Worm (Caenorhabditis elegans) whole organism, L1 larva: Measurements from ENCODE around the gene cyp-32B1.
A peak's percentile ranks its signal among the peaks of the same experiment; 100 is the strongest.

Experiments used
- ceh-63 ChIP-seq: fragments of 200-800 bp; sonication (Bioruptor generic); optimal IDR thresholded peaks from 2 replicates; lab custom pipeline; 2018; ENCODE audit warnings: mild to moderate bottlenecking, missing genetic modification characterization, missing compliant biosample characterization
- ceh-88 ChIP-seq: fragments of 200-800 bp; sonication (Bioruptor generic); IDR thresholded peaks from 2 replicates; pipeline ENCODE4 v1.3.6; 2022; ENCODE audit warnings: missing genetic modification characterization, missing compliant biosample characterization
- dpl-1 ChIP-seq, 3 experiments: fragments of 150-350 bp in 2 of 3; sonication (generic microtip) in 1 of 3; optimal IDR thresholded peaks; 2 replicates each; lab custom pipeline; 2014 to 2017; ENCODE audit warnings: missing biosample characterization in 3 of 3, missing genetic modification characterization in 3 of 3, missing genetic modification reagents in 3 of 3
- dsc-1 ChIP-seq: sonication (generic microtip); optimal IDR thresholded peaks from 2 replicates; lab custom pipeline; 2016; ENCODE audit warnings: mild to moderate bottlenecking, missing genetic modification characterization, missing compliant biosample characterization
- efl-1 ChIP-seq, 4 experiments: fragments of 150-350 bp; optimal IDR thresholded peaks in 3 of 4; peaks in 1 of 4; 1 replicate in 1 of 4; 2 replicates in 3 of 4; lab custom pipeline; 2014; ENCODE audit warnings: missing biosample characterization in 2 of 4, missing genetic modification characterization in 2 of 4, missing genetic modification reagents in 2 of 4
- efl-3 ChIP-seq: fragments of 200-800 bp; sonication (Bioruptor generic); optimal IDR thresholded peaks from 2 replicates; lab custom pipeline; 2018; ENCODE audit warnings: mild to moderate bottlenecking, missing genetic modification characterization, missing compliant biosample characterization
- elt-2 ChIP-seq: sonication (generic microtip); optimal IDR thresholded peaks from 2 replicates; lab custom pipeline; 2016; ENCODE audit warnings: missing genetic modification characterization, mild to moderate bottlenecking, inconsistent platforms, missing compliant biosample characterization, missing genetic modification reagents
- elt-3 ChIP-seq, 6 experiments: fragments of 150-350 bp in 1 of 6; sonication (generic microtip); optimal IDR thresholded peaks; 2 replicates each; lab custom pipeline; 2017 to 2018; ENCODE audit warnings: missing biosample characterization in 6 of 6, missing genetic modification characterization in 6 of 6, inconsistent platforms in 1 of 6
- fkh-8 ChIP-seq: sonication (generic microtip); optimal IDR thresholded peaks from 2 replicates; lab custom pipeline; 2016; ENCODE audit warnings: mild to moderate bottlenecking, missing genetic modification characterization, missing compliant biosample characterization
- fos-1 ChIP-seq: fragments of 150-350 bp; optimal IDR thresholded peaks from 2 replicates; lab custom pipeline; 2014; ENCODE audit warnings: missing biosample characterization, missing genetic modification characterization
- hlh-17 ChIP-seq: fragments of 200-800 bp; sonication (Bioruptor generic); optimal IDR thresholded peaks from 2 replicates; lab custom pipeline; 2018; ENCODE audit warnings: missing genetic modification characterization, mild to moderate bottlenecking, missing compliant biosample characterization, moderate library complexity, borderline replicate concordance
- irx-1 ChIP-seq: sonication (generic microtip); optimal IDR thresholded peaks from 2 replicates; lab custom pipeline; 2016; ENCODE audit warnings: missing genetic modification characterization, missing compliant biosample characterization
- isw-1 ChIP-seq: fragments of 200-800 bp; sonication (Bioruptor generic); IDR thresholded peaks from 2 replicates; pipeline ENCODE4 v1.3.6; 2022; ENCODE audit warnings: missing genetic modification characterization, missing compliant biosample characterization
- mab-9 ChIP-seq: fragments of 200-800 bp; sonication (Bioruptor generic); IDR thresholded peaks from 2 replicates; pipeline ENCODE4 v1.3.6; 2022; ENCODE audit warnings: missing genetic modification reagents, missing genetic modification characterization, missing compliant biosample characterization
- nhr-11 ChIP-seq: fragments of 150-350 bp; optimal IDR thresholded peaks from 2 replicates; lab custom pipeline; 2014; ENCODE audit warnings: missing biosample characterization, missing genetic modification characterization
- nhr-47 ChIP-seq: sonication (generic microtip); optimal IDR thresholded peaks from 2 replicates; lab custom pipeline; 2016; ENCODE audit warnings: mild to moderate bottlenecking, missing genetic modification characterization, moderate library complexity, missing compliant biosample characterization
- nhr-71 ChIP-seq: sonication (generic microtip); optimal IDR thresholded peaks from 2 replicates; lab custom pipeline; 2016; ENCODE audit warnings: mild to moderate bottlenecking, missing genetic modification characterization, moderate library complexity, missing compliant biosample characterization
- nhr-77 ChIP-seq: fragments of 150-350 bp; optimal IDR thresholded peaks from 2 replicates; lab custom pipeline; 2014; ENCODE audit warnings: missing biosample characterization, missing genetic modification characterization
- nhr-90 ChIP-seq: sonication (generic microtip); optimal IDR thresholded peaks from 2 replicates; lab custom pipeline; 2016; ENCODE audit warnings: mild to moderate bottlenecking, missing genetic modification characterization, missing compliant biosample characterization; ENCODE audit not compliant: poor library complexity
- pag-3 ChIP-seq: sonication (generic microtip); optimal IDR thresholded peaks from 2 replicates; lab custom pipeline; 2017; ENCODE audit warnings: missing genetic modification characterization, mild to moderate bottlenecking, missing compliant biosample characterization, antibody characterized with exemption, borderline replicate concordance; ENCODE audit not compliant: insufficient read depth
- pax-3 ChIP-seq: fragments of 200-800 bp; sonication (Bioruptor generic); optimal IDR thresholded peaks from 2 replicates; lab custom pipeline; 2018; ENCODE audit warnings: mild to moderate bottlenecking, missing genetic modification characterization, moderate library complexity, missing compliant biosample characterization
- pqm-1 ChIP-seq: sonication (generic microtip); optimal IDR thresholded peaks from 3 replicates; lab custom pipeline; 2017; ENCODE audit warnings: missing biosample characterization, missing genetic modification characterization
- snu-23 ChIP-seq: sonication (generic microtip); optimal IDR thresholded peaks from 2 replicates; lab custom pipeline; 2016; ENCODE audit warnings: missing genetic modification characterization, missing compliant biosample characterization
- swsn-7 ChIP-seq: sonication (generic microtip); optimal IDR thresholded peaks from 2 replicates; lab custom pipeline; 2016; ENCODE audit warnings: missing genetic modification characterization, missing compliant biosample characterization
- unc-62 ChIP-seq: fragments of 150-350 bp; optimal IDR thresholded peaks from 2 replicates; lab custom pipeline; 2014; ENCODE audit warnings: missing biosample characterization, missing genetic modification reagents, missing genetic modification characterization
- xbp-1 ChIP-seq: sonication (generic microtip); optimal IDR thresholded peaks from 2 replicates; lab custom pipeline; 2016; ENCODE audit warnings: missing genetic modification characterization, missing compliant biosample characterization

The cyp-32B1 gene

DNA sequence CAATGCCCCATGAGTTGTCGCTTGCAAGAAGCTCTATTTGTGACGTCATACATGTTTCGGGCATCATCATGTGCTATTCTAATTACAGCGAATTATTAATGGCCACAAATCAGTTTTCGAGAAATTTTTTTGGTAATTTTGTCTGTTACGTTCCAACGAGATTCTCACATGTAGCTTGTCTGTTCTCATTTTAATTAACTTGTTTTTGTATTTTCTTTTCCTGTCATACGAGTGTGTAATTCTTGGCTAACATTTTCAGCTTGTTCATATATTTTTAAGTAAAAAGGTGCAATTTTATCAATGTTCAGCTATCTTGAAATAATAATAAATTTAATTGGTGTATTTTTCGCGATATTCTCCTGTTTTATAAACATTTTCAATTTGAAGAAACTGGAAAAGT lies 46.0 kb downstream of the cyp-32B1 start, which contains the start of gene srbc-21:
Gene srbc-21 (plus strand): TSS at position 301 of the 400 bp plus-strand sequence.
- TF ChIP-seq ceh-63 (GFP tag; lab: Kevin White, UChicago) (no peak), efl-1 (optimal IDR thresholded peaks at IDR 0.05; lab: Kevin White, UChicago) (no peak), efl-1 (GFP tag; optimal IDR thresholded peaks at IDR 0.05 in 1 of 2; lab: Kevin White, UChicago) (peak in 1 of 2 experiments; percentile 12)
- TF ChIP-seq, all 84 proteins: peak for 1

- TF ChIP-seq nhr-47 (tag; lab: Kevin White, UChicago) (no peak), ceh-88 (GFP tag; lab: Robert Waterston, UW) (no peak), elt-2 (no peak), nhr-11 (tag; lab: Kevin White, UChicago) (no peak), efl-3 (GFP tag; lab: Kevin White, UChicago) (no peak), swsn-7 (no peak)
These were observed 47.9 kb downstream of the cyp-32B1 start, which contains the start of gene srbc-23 for ce11 chrV:2153274-2153673. Gene srbc-23, plus strand, starts transcription at chrV:2153574.

DNA sequence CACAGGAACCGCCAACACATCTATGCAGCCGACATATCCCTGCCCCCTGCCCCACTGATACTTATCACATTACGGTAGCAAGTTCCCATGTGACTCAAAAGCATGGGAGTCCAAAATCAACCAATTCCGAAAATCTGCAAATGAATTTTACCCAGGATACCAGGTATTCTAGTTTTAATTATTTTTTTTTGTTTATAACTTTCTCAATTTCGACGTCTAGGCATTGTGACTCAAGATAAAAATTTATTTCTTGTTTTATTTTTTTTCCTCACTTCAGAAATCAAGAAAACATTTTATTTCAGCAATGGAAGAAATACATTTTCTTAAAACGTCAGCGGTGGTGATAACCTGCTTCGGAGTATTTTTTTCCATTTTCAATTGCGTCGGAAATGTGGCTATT lies 49.8 kb downstream of the cyp-32B1 start, which contains the start of gene srbc-24:
Gene srbc-24 (plus strand): TSS at position 301 of the 400 bp plus-strand sequence.
- TF ChIP-seq fkh-8 (tag; lab: Kevin White, UChicago), result no peak
- no peak for TF ChIP-seq elt-3 (tag; optimal IDR thresholded peaks at IDR 0.05; lab: Kevin White, UChicago)
- TF ChIP-seq nhr-71 (tag; lab: Kevin White, UChicago), result no peak
- no peak for TF ChIP-seq fos-1 (tag; lab: Kevin White, UChicago)
- no peak for TF ChIP-seq pag-3
- no peak for TF ChIP-seq snu-23 (GFP tag; lab: Kevin White, UChicago)
- TF ChIP-seq irx-1 (tag; lab: Kevin White, UChicago), result no peak
- no peak for TF ChIP-seq isw-1 (GFP tag; lab: Robert Waterston, UW)
- no peak for TF ChIP-seq nhr-90 (tag; lab: Kevin White, UChicago)
- no peak for TF ChIP-seq nhr-77
- TF ChIP-seq pqm-1 (tag; lab: Kevin White, UChicago), result no peak
- no peak for TF ChIP-seq unc-62 (GFP tag; lab: Kevin White, UChicago)
- no peak for TF ChIP-seq dpl-1 (GFP tag; optimal IDR thresholded peaks at IDR 0.05; lab: Kevin White, UChicago)

- TF ChIP-seq hlh-17 (GFP tag; lab: Kevin White, UChicago), result no peak
These were observed 50.3 kb downstream of the cyp-32B1 start, which contains the start of gene C45H4.13 for ce11 chrV:2150876-2151275. Gene C45H4.13, minus strand, starts transcription at chrV:2150976.

DNA sequence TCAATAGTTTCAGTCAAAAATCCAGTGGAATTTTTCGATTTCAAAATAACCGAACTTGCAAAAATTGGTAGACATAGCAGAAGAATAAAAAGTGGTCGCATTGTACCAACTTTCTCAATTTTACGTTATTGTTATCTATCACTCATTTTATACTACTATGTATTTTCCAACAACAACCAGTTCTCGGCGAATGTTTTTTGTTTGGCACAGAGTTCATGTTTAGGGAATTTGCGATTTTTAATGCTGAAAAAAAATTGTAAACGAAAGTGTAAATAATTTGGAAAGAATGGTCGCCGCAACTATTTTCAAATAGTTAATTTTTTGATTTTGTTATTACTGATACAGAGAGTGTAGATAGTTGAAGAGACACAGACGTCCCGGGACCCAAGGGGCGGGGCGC lies 51.8 kb downstream of the cyp-32B1 start, which contains the start of gene C45H4.21:
Gene C45H4.21 (minus strand): TSS at position 101 of the 400 bp plus-strand sequence.
- TF ChIP-seq fos-1 (tag; lab: Kevin White, UChicago) (no peak), dsc-1 (no peak), pax-3 (tag; lab: Kevin White, UChicago) (no peak), xbp-1 (no peak), efl-1 (optimal IDR thresholded peaks at IDR 0.05; lab: Kevin White, UChicago) (no peak), efl-1 (GFP tag; optimal IDR thresholded peaks at IDR 0.05 in 1 of 2; lab: Kevin White, UChicago) (peak in 1 of 2 experiments; percentile 39), elt-2 (no peak), mab-9 (no peak)
